Worm (Caenorhabditis elegans) whole organism, late embryonic: ENCODE results near the gene act-5.

ENCODE experiments used
- ama-1 ChIP-seq: fragments of 150-350 bp; optimal IDR thresholded peaks from 2 replicates; lab custom pipeline; 2014
- ceh-22 ChIP-seq: sonication (generic microtip); optimal IDR thresholded peaks from 2 replicates; lab custom pipeline; 2017; ENCODE audit warnings: missing biosample characterization, missing genetic modification characterization
- ceh-34 ChIP-seq: sonication (generic microtip); optimal IDR thresholded peaks from 2 replicates; lab custom pipeline; 2016; ENCODE audit warnings: mild to moderate bottlenecking, missing genetic modification characterization, missing compliant biosample characterization
- dmd-4 ChIP-seq: sonication (generic microtip); optimal IDR thresholded peaks from 2 replicates; lab custom pipeline; 2016; ENCODE audit warnings: borderline replicate concordance, missing genetic modification characterization, missing compliant biosample characterization
- ets-4 ChIP-seq: sonication (generic microtip); optimal IDR thresholded peaks from 2 replicates; lab custom pipeline; 2016; ENCODE audit warnings: missing genetic modification characterization, missing compliant biosample characterization
- eyg-1 ChIP-seq: sonication (generic microtip); optimal IDR thresholded peaks from 2 replicates; lab custom pipeline; 2016; ENCODE audit warnings: missing genotype, missing genetic modification characterization, missing compliant biosample characterization
- nhr-11 ChIP-seq: fragments of 150-350 bp; optimal IDR thresholded peaks from 2 replicates; lab custom pipeline; 2014; ENCODE audit warnings: missing biosample characterization, missing genetic modification characterization
- pat-9 ChIP-seq: fragments of 200-800 bp; sonication (Bioruptor generic); optimal IDR thresholded peaks from 2 replicates; lab custom pipeline; 2018; ENCODE audit warnings: mild to moderate bottlenecking, missing genetic modification characterization, moderate library complexity, missing compliant biosample characterization
- pqm-1 ChIP-seq: sonication (generic microtip); optimal IDR thresholded peaks from 2 replicates; lab custom pipeline; 2016; ENCODE audit warnings: missing genetic modification characterization, missing compliant biosample characterization

DNA sequence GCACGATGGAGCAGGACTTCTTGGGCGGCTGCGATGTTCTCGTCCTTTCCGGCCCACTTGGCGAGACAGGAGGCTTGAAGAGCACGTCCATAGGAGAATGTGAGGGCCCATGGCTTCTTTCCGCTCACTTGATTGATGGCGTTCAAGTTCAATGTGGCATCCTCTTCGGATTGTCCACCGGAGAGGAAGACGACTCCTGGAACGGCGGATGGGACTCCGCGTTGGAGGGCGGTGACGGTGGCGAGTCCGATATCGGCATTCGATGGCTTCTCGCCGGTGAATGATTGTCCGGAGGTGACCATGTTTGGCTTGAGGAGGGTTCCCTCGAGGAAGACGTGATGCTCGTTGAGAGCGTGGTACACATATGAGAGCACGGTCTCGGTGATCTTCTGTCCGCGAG is 42.3 kb downstream of the act-5 start:
- TF ChIP-seq pat-9 (no peak), nhr-11 (tag; lab: Kevin White, UChicago) (no peak), pqm-1 (tag; lab: Kevin White, UChicago) (no peak), eyg-1 (tag; lab: Kevin White, UChicago) (no peak), ceh-22 (tag; lab: Kevin White, UChicago) (no peak), ceh-34 (no peak), ama-1 (lab: Kevin White, UChicago) (no peak), dmd-4 (tag; lab: Kevin White, UChicago) (no peak), ets-4 (tag; lab: Kevin White, UChicago) (no peak)
